Fruit fly (Drosophila melanogaster): ENCODE measurements around the gene CG6793.

Gene CG6793

dm6 chr3L:12042087-12042486 lies at the start of gene CG6793:
CG6793 (plus strand) TSS chr3L:12042387.
- no peak for TF ChIP-seq Mnt (GFP tag; optimal IDR thresholded peaks at IDR 0.05)
- no peak for TF ChIP-seq CG33017 (tag; optimal IDR thresholded peaks at IDR 0.05)
- no peak for TF ChIP-seq CG7045 (GFP tag; optimal IDR thresholded peaks at IDR 0.05)
- TF ChIP-seq CG1620 (GFP tag; optimal IDR thresholded peaks at IDR 0.05), result no peak
- TF ChIP-seq CG14711 (tag; optimal IDR thresholded peaks at IDR 0.05), result no peak
- no peak for TF ChIP-seq pad (GFP tag; optimal IDR thresholded peaks at IDR 0.05)
- TF ChIP-seq ovo (GFP tag; optimal IDR thresholded peaks at IDR 0.05), result no peak
- TF ChIP-seq cic (GFP tag; optimal IDR thresholded peaks at IDR 0.05), result no peak

DNA sequence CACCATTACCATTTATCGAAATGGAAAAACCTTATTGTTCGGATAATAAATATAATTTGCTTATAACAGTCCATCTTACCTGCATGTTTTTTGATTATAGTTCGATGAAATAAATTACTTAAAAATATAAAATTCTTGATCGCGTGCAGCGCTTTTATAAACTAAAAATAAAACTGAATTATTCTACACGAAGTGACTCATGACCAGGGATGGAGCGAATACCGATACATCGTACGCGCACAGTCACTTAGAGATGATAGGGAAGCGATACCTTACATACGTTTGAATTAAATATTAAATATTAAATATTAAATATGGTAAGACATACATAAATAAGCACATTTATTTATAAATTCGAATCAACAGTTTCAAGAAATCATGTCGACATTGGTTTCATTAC lies 49.2 kb upstream of the CG6793 start, which contains the start of gene viaf:
TSS of gene viaf (minus strand) at position 220 of the 400 bp plus-strand sequence.
- peak; percentile 53 for TF ChIP-seq Mnt (GFP tag; optimal IDR thresholded peaks at IDR 0.05)
- peak; percentile 31 for TF ChIP-seq CG11617 (GFP tag; optimal IDR thresholded peaks at IDR 0.05)
- no peak for TF ChIP-seq CG33017 (tag; optimal IDR thresholded peaks at IDR 0.05)
- peak; percentile 17 for TF ChIP-seq CG14711 (tag; optimal IDR thresholded peaks at IDR 0.05)
- TF ChIP-seq CG1620 (GFP tag; optimal IDR thresholded peaks at IDR 0.05), result peak; percentile 27
- peak; percentile 78 for TF ChIP-seq bab1 (GFP tag; optimal IDR thresholded peaks at IDR 0.05)
- TF ChIP-seq CG5204 (GFP tag; optimal IDR thresholded peaks at IDR 0.05), result peak; percentile 3
- no peak for TF ChIP-seq Hr96 (GFP tag; optimal IDR thresholded peaks at IDR 0.05)
- no peak for TF ChIP-seq CG12768 (GFP tag; optimal IDR thresholded peaks at IDR 0.05)
- TF ChIP-seq ovo (GFP tag; optimal IDR thresholded peaks at IDR 0.05), result no peak
- no peak for TF ChIP-seq Crg-1 (GFP tag; optimal IDR thresholded peaks at IDR 0.05)
- peak; percentile 46 for TF ChIP-seq CG7101 (tag; optimal IDR thresholded peaks at IDR 0.05)
- TF ChIP-seq kay (GFP tag; ENCODE audit: borderline replicate concordance), result peak; percentile 99
- peak; percentile 26 for TF ChIP-seq toe (GFP tag; optimal IDR thresholded peaks at IDR 0.05)

dm6 chr3L:11997959-11998358 lies 44.2 kb upstream of the CG6793 start, which contains the start of gene Grip163:
Grip163 (minus strand) TSS chr3L:11998138.
- TF ChIP-seq CG14711 (tag; optimal IDR thresholded peaks at IDR 0.05) (no peak), CG12768 (GFP tag; optimal IDR thresholded peaks at IDR 0.05) (no peak), Mnt (GFP tag; optimal IDR thresholded peaks at IDR 0.05) (no peak), ovo (GFP tag; optimal IDR thresholded peaks at IDR 0.05) (no peak), CG7101 (tag; optimal IDR thresholded peaks at IDR 0.05) (no peak), pad (GFP tag; optimal IDR thresholded peaks at IDR 0.05) (no peak), CG33017 (tag; optimal IDR thresholded peaks at IDR 0.05) (no peak), cic (GFP tag; optimal IDR thresholded peaks at IDR 0.05) (no peak), CG1620 (GFP tag; optimal IDR thresholded peaks at IDR 0.05) (no peak), kay (GFP tag; ENCODE audit: borderline replicate concordance) (no peak), CG5204 (GFP tag; optimal IDR thresholded peaks at IDR 0.05) (no peak)

DNA sequence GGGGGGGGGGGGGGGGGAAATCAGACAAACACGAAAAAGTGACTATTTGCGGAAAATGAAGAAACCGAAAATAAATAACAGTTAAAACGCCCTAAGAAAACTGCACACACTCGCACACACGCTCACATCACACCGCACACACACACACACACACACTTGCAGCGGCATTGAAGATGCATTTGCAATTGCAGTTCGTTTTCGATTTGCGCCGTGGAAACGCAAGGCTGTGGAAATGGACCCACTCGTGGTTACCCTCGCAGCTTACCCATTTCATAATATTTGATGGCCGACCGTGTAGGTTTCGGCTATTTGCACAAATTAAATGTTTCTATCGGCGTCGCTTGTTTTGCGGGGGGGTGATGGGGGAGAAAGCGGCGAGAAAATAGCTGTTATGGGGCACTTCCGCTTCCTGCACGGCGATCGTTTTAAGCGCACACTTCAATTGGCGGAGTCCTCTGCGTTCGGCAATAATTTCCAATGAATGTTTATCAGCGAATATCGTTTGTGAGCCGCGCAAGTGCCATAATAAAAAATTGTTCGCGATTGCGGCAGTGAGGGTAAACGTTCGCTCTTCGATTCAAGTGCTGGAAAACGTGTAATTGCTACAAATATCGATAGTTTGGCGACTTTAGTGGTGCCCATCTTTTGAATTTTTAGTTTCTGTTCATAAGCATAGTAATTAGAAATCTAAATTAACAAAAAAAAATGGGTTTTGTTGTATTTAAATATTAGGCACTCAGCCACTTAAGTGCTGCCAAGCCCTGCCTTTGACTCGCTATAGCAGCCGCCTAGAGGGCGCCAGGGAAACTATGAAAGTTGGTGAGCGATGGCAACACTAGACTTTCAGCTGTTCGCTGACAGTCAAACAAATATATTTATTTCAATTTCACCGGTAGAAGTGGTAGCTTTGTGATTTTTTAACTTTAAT lies 39.6 kb upstream of the CG6793 start, which contains the start of the genes Pop2 and CG6928:
TSS of gene Pop2 (minus strand) at position 595 of the 928 bp plus-strand sequence.
TSS of gene CG6928 (plus strand) at position 835 of the 928 bp plus-strand sequence.
- TF ChIP-seq CG1620 (GFP tag; optimal IDR thresholded peaks at IDR 0.05), result peak; percentile 87
- peak; percentile 47 for TF ChIP-seq CG11617 (GFP tag; optimal IDR thresholded peaks at IDR 0.05)
- TF ChIP-seq CG7101 (tag; optimal IDR thresholded peaks at IDR 0.05), result peak; percentile 46
- no peak for TF ChIP-seq CG33017 (tag; optimal IDR thresholded peaks at IDR 0.05)
- TF ChIP-seq Mnt (GFP tag; optimal IDR thresholded peaks at IDR 0.05), result peak; percentile 73
- TF ChIP-seq CG7045 (GFP tag; optimal IDR thresholded peaks at IDR 0.05), result no peak
- TF ChIP-seq bab1 (GFP tag; optimal IDR thresholded peaks at IDR 0.05), result peak; percentile 27
- TF ChIP-seq CG5204 (GFP tag; optimal IDR thresholded peaks at IDR 0.05), result peak; percentile 82
- TF ChIP-seq cnc (optimal IDR thresholded peaks at IDR 0.05), result no peak
- TF ChIP-seq Crg-1 (GFP tag; optimal IDR thresholded peaks at IDR 0.05), result peak; percentile 79
- peak; percentile 82 for TF ChIP-seq Hr96 (GFP tag; optimal IDR thresholded peaks at IDR 0.05)
- TF ChIP-seq Clk (GFP tag; optimal IDR thresholded peaks at IDR 0.05), result peak; percentile 68
- peak; percentile 82 for TF ChIP-seq toe (GFP tag; optimal IDR thresholded peaks at IDR 0.05)
- TF ChIP-seq cic (GFP tag; optimal IDR thresholded peaks at IDR 0.05), result no peak
- peak; percentile 98 for TF ChIP-seq CG14711 (tag; optimal IDR thresholded peaks at IDR 0.05)
- TF ChIP-seq tj (GFP tag; optimal IDR thresholded peaks at IDR 0.05), result peak; percentile 24
- TF ChIP-seq ovo (GFP tag; optimal IDR thresholded peaks at IDR 0.05), result peak; percentile 71
- TF ChIP-seq kay (GFP tag; ENCODE audit: borderline replicate concordance), result no peak
- TF ChIP-seq CG12768 (GFP tag; optimal IDR thresholded peaks at IDR 0.05), result peak; percentile 38
- TF ChIP-seq pad (GFP tag; optimal IDR thresholded peaks at IDR 0.05), result peak; percentile 61

DNA sequence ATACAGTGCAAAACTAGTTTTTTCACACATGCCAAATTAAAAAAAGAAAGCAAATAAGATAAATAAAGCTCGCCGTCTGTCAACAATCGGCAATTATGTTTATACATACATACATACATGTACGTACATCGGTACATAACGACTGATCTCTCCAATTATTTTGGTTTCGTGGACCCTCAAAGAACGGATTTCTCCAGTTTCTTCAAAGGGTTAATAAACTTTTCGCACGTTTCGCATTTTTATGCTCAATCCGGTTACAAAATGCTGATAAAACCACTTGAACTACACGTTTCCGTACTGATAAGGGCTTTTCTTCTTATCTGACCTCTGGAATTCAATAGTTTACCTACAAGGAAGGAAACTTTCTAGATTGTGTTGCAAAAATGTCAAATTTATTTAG lies 38.7 kb upstream of the CG6793 start:
- TF ChIP-seq Mnt (GFP tag; optimal IDR thresholded peaks at IDR 0.05) (no peak), pad (GFP tag; optimal IDR thresholded peaks at IDR 0.05) (peak; percentile 20)

DNA sequence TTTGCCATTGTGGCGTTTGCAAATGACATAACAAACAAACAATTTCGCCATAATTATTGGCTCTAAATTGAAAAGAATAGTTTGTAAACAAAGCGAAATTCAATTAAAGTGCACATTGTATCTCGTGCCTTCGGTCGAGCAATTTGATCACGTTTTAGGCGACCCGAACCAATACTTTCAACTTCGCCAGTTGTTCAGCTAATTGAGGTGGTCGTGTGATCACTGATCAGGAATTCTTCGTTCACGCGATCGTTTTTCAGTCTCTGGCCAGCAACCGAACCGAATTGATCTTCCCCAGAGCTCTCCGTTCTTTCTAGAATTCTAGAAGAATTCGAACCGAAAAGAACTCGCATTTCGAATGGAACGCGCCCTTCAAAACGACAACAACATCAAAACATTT lies 38.1 kb upstream of the CG6793 start:
- TF ChIP-seq pad (GFP tag; optimal IDR thresholded peaks at IDR 0.05) (no peak), Hr96 (GFP tag; optimal IDR thresholded peaks at IDR 0.05) (no peak), kay (GFP tag; ENCODE audit: borderline replicate concordance) (no peak)
